Worm (Caenorhabditis elegans): ENCODE data around the gene C31H2.14.

ce11 chrX:5174256-5174655 lies 26.2 kb downstream of the C31H2.14 start, which contains the start of gene zchc-1A:
- TF ChIP-seq lin-26 (GFP tag; IDR thresholded peaks at IDR 0.05) = no peak
- no peak for TF ChIP-seq attf-3 (GFP tag; conservative IDR thresholded peaks at IDR 0.05)
- TF ChIP-seq sptf-2 (GFP tag; optimal IDR thresholded peaks at IDR 0.05) = no peak
- no peak for TF ChIP-seq madf-6 (GFP tag; IDR thresholded peaks at IDR 0.05)
- TF ChIP-seq pbrm-1 (GFP tag; IDR thresholded peaks at IDR 0.05) = no peak
- no peak for TF ChIP-seq ztf-3 (GFP tag; optimal IDR thresholded peaks at IDR 0.05)
- no peak for TF ChIP-seq mel-28 (tag; optimal IDR thresholded peaks at IDR 0.05; ENCODE audit: borderline replicate concordance)
- TF ChIP-seq lin-54 (GFP tag; optimal IDR thresholded peaks at IDR 0.05) = no peak
- TF ChIP-seq F22D6.2 (tag; optimal IDR thresholded peaks at IDR 0.05) = no peak
- TF ChIP-seq F57A8.1 (GFP tag; optimal IDR thresholded peaks at IDR 0.05) = no peak
- TF ChIP-seq C06A6.2 (GFP tag; conservative IDR thresholded peaks at IDR 0.05) = no peak
- TF ChIP-seq F49E8.2 (tag; optimal IDR thresholded peaks at IDR 0.05; ENCODE audit: insufficient read depth) = no peak
- no peak for TF ChIP-seq snpc-4 (GFP tag; optimal IDR thresholded peaks at IDR 0.05)
- no peak for TF ChIP-seq snpc-4 (tag; optimal IDR thresholded peaks at IDR 0.05)

Measured in whole organism, young adult.